Fruit fly (Drosophila melanogaster) whole organism, embryonic: Measurements from ENCODE around the gene SppL.

Source experiments
- Bdp1 ChIP-seq: fragments of 200-800 bp; sonication (Bioruptor generic); optimal IDR thresholded peaks from 3 replicates; lab custom pipeline; 2016; ENCODE audit warnings: missing biosample characterization, missing genetic modification characterization
- BtbVII ChIP-seq: fragments of 200-800 bp; sonication (Bioruptor generic); optimal IDR thresholded peaks from 3 replicates; lab custom pipeline; 2017; ENCODE audit warnings: missing biosample characterization, mild to moderate bottlenecking, missing genetic modification characterization
- CG10366 ChIP-seq: fragments of 200-800 bp; sonication (Bioruptor generic); IDR thresholded peaks from 2 replicates; pipeline ENCODE4 v1.3.6; 2022; ENCODE audit warnings: missing biosample characterization, missing genetic modification characterization
- CG10979 ChIP-seq: fragments of 200-800 bp; sonication (Bioruptor generic); optimal IDR thresholded peaks from 2 replicates; lab custom pipeline; 2018; ENCODE audit warnings: missing biosample characterization, mild to moderate bottlenecking, missing genetic modification characterization, moderate library complexity
- CG11247 ChIP-seq: fragments of 200-800 bp; sonication (Bioruptor generic); IDR thresholded peaks from 2 replicates; pipeline ENCODE4 v1.3.6; 2022; ENCODE audit warnings: missing biosample characterization, missing genetic modification characterization
- CG11504 ChIP-seq: fragments of 200-800 bp; sonication (Bioruptor generic); optimal IDR thresholded peaks from 3 replicates; lab custom pipeline; 2019; ENCODE audit warnings: missing biosample characterization, mild to moderate bottlenecking, missing genetic modification characterization, moderate library complexity
- CG12104 ChIP-seq: fragments of 200-800 bp; sonication (Bioruptor generic); optimal IDR thresholded peaks from 3 replicates; lab custom pipeline; 2016; ENCODE audit warnings: missing biosample characterization, missing genetic modification characterization
- CG1233 ChIP-seq: fragments of 200-800 bp; sonication (Bioruptor generic); optimal IDR thresholded peaks from 4 replicates; lab custom pipeline; 2018; ENCODE audit warnings: missing biosample characterization, mild to moderate bottlenecking, missing genetic modification characterization
- CG12391 ChIP-seq: fragments of 200-800 bp; sonication (Bioruptor generic); optimal IDR thresholded peaks from 3 replicates; lab custom pipeline; 2018; ENCODE audit warnings: missing biosample characterization, mild to moderate bottlenecking, missing genetic modification characterization, moderate library complexity
- CG13296 ChIP-seq: fragments of 200-800 bp; sonication (Bioruptor generic); optimal IDR thresholded peaks from 3 replicates; lab custom pipeline; 2018; ENCODE audit warnings: missing biosample characterization, mild to moderate bottlenecking, missing genetic modification characterization
- CG13424 ChIP-seq: fragments of 200-800 bp; sonication (Bioruptor generic); optimal IDR thresholded peaks from 2 replicates; lab custom pipeline; 2019; ENCODE audit warnings: missing biosample characterization, mild to moderate bottlenecking, missing genetic modification characterization, moderate library complexity
- CG18262 ChIP-seq: fragments of 200-800 bp; optimal IDR thresholded peaks from 3 replicates; lab custom pipeline; 2019; ENCODE audit warnings: missing biosample characterization, mild to moderate bottlenecking, missing genetic modification characterization, moderate library complexity
- CG18599 ChIP-seq: fragments of 200-800 bp; sonication (Bioruptor generic); optimal IDR thresholded peaks from 3 replicates; lab custom pipeline; 2017; ENCODE audit warnings: missing biosample characterization, missing genetic modification characterization, mild to moderate bottlenecking, moderate library complexity, missing genetic modification reagents
- CG18619 ChIP-seq: fragments of 200-800 bp; sonication (Bioruptor generic); optimal IDR thresholded peaks from 3 replicates; lab custom pipeline; 2017; ENCODE audit warnings: missing biosample characterization, mild to moderate bottlenecking, missing genetic modification characterization
- CG4328 ChIP-seq: fragments of 200-800 bp; sonication (Bioruptor generic); optimal IDR thresholded peaks from 3 replicates; lab custom pipeline; 2017; ENCODE audit warnings: missing biosample characterization, missing genetic modification reagents, missing genetic modification characterization
- CG43689 ChIP-seq: fragments of 200-800 bp; sonication (Bioruptor generic); IDR thresholded peaks from 2 replicates; pipeline ENCODE4 v1.3.6; 2022; ENCODE audit warnings: missing biosample characterization, missing genetic modification characterization
- CG4820 ChIP-seq: fragments of 200-800 bp; sonication (Bioruptor generic); optimal IDR thresholded peaks from 3 replicates; lab custom pipeline; 2016; ENCODE audit warnings: missing biosample characterization, missing genetic modification characterization
- CG5953 ChIP-seq: fragments of 200-800 bp; sonication (Bioruptor generic); IDR thresholded peaks from 2 replicates; pipeline ENCODE4 v1.3.6; 2022; ENCODE audit warnings: missing biosample characterization, missing genetic modification characterization
- CG6765 ChIP-seq: fragments of 200-800 bp; sonication (Bioruptor generic); optimal IDR thresholded peaks from 3 replicates; lab custom pipeline; 2017; ENCODE audit warnings: missing biosample characterization, mild to moderate bottlenecking, missing genetic modification characterization
- CG7786 ChIP-seq: fragments of 200-800 bp; sonication (Bioruptor generic); optimal IDR thresholded peaks from 2 replicates; lab custom pipeline; 2016; ENCODE audit warnings: missing biosample characterization, missing genetic modification characterization
- CG7987 ChIP-seq: fragments of 200-800 bp; sonication (Bioruptor generic); optimal IDR thresholded peaks from 2 replicates; lab custom pipeline; 2018; ENCODE audit warnings: missing biosample characterization, mild to moderate bottlenecking, missing genetic modification characterization, moderate library complexity
- CG8290 ChIP-seq, 3 experiments: fragments of 200-800 bp; sonication (Bioruptor generic); optimal IDR thresholded peaks; 2 replicates each; lab custom pipeline; 2016 to 2019; ENCODE audit warnings: missing biosample characterization in 3 of 3, missing genetic modification characterization in 3 of 3, mild to moderate bottlenecking in 2 of 3, moderate library complexity in 1 of 3
- CG9437 ChIP-seq: fragments of 200-800 bp; sonication (Bioruptor generic); optimal IDR thresholded peaks from 2 replicates; lab custom pipeline; 2018; ENCODE audit warnings: missing biosample characterization, mild to moderate bottlenecking, missing genetic modification characterization
- CG9817 ChIP-seq: fragments of 200-800 bp; sonication (Bioruptor generic); optimal IDR thresholded peaks from 2 replicates; lab custom pipeline; 2018; ENCODE audit warnings: missing biosample characterization, mild to moderate bottlenecking, missing genetic modification characterization, moderate library complexity
- CG9932 ChIP-seq: fragments of 200-800 bp; sonication (Bioruptor generic); IDR thresholded peaks from 2 replicates; pipeline ENCODE4 v1.3.6; 2022; ENCODE audit warnings: missing biosample characterization, missing genetic modification characterization
- CoRest ChIP-seq: fragments of 200-800 bp; sonication (Bioruptor generic); optimal IDR thresholded peaks from 3 replicates; lab custom pipeline; 2018; ENCODE audit warnings: missing biosample characterization, mild to moderate bottlenecking, missing genetic modification characterization, moderate library complexity
- Fer1 ChIP-seq: fragments of 200-800 bp; sonication (Bioruptor generic); optimal IDR thresholded peaks from 2 replicates; lab custom pipeline; 2017; ENCODE audit warnings: missing biosample characterization, mild to moderate bottlenecking, missing genetic modification characterization
- Fer3 ChIP-seq: fragments of 200-800 bp; sonication (Bioruptor generic); optimal IDR thresholded peaks from 2 replicates; lab custom pipeline; 2018; ENCODE audit warnings: missing biosample characterization, mild to moderate bottlenecking, missing genetic modification characterization, moderate library complexity
- H15 ChIP-seq: fragments of 200-800 bp; sonication (Bioruptor generic); IDR thresholded peaks from 3 replicates; pipeline ENCODE4 v1.3.6; 2022; ENCODE audit warnings: missing biosample characterization, missing genetic modification characterization
- Hand ChIP-seq: fragments of 200-800 bp; sonication (Bioruptor generic); optimal IDR thresholded peaks from 2 replicates; lab custom pipeline; 2017; ENCODE audit warnings: mild to moderate bottlenecking, missing biosample characterization, missing genetic modification reagents, missing genetic modification characterization
- Hmr ChIP-seq: fragments of 200-800 bp; sonication (Bioruptor generic); optimal IDR thresholded peaks from 3 replicates; lab custom pipeline; 2017; ENCODE audit warnings: mild to moderate bottlenecking, missing biosample characterization, missing genetic modification reagents, missing genetic modification characterization
- Hmx ChIP-seq: fragments of 200-800 bp; sonication (Bioruptor generic); optimal IDR thresholded peaks from 2 replicates; lab custom pipeline; 2016; ENCODE audit warnings: missing biosample characterization, missing genetic modification characterization
- Hr51 ChIP-seq, 2 experiments: fragments of 200-800 bp; sonication (Bioruptor generic); optimal IDR thresholded peaks; 2 replicates in 1 of 2; 3 replicates in 1 of 2; lab custom pipeline; 2016 to 2018; ENCODE audit warnings: missing biosample characterization in 2 of 2, missing genetic modification characterization in 2 of 2, mild to moderate bottlenecking in 1 of 2, moderate library complexity in 1 of 2
- Meics ChIP-seq: fragments of 200-800 bp; sonication (Bioruptor generic); optimal IDR thresholded peaks from 2 replicates; lab custom pipeline; 2017; ENCODE audit warnings: missing biosample characterization, mild to moderate bottlenecking, missing genetic modification characterization
- NK7.1 ChIP-seq: fragments of 200-800 bp; sonication (Bioruptor generic); optimal IDR thresholded peaks from 3 replicates; lab custom pipeline; 2016; ENCODE audit warnings: missing biosample characterization, missing genetic modification characterization
- Neu2 ChIP-seq: fragments of 200-800 bp; sonication (Bioruptor generic); optimal IDR thresholded peaks from 3 replicates; lab custom pipeline; 2016; ENCODE audit warnings: missing biosample characterization, missing genetic modification characterization, borderline replicate concordance
- Sox100B ChIP-seq: fragments of 200-800 bp; sonication (Bioruptor generic); optimal IDR thresholded peaks from 3 replicates; lab custom pipeline; 2018; ENCODE audit warnings: missing biosample characterization, mild to moderate bottlenecking, missing genetic modification characterization
- aop ChIP-seq: fragments of 200-800 bp; sonication (Bioruptor generic); IDR thresholded peaks from 2 replicates; pipeline ENCODE4 v1.3.6; 2022; ENCODE audit warnings: missing biosample characterization, missing genetic modification characterization
- bcd ChIP-seq: fragments of 200-800 bp; sonication (Bioruptor generic); optimal IDR thresholded peaks from 2 replicates; lab custom pipeline; 2017; ENCODE audit warnings: missing biosample characterization, mild to moderate bottlenecking, missing genetic modification characterization
- ewg ChIP-seq: fragments of 200-800 bp; sonication (Bioruptor generic); optimal IDR thresholded peaks from 3 replicates; lab custom pipeline; 2017; ENCODE audit warnings: mild to moderate bottlenecking, missing biosample characterization, missing genetic modification reagents, missing genetic modification characterization
- gcm2 ChIP-seq: fragments of 200-800 bp; sonication (Bioruptor generic); optimal IDR thresholded peaks from 2 replicates; lab custom pipeline; 2016; ENCODE audit warnings: missing biosample characterization, missing genetic modification characterization
- gem ChIP-seq: fragments of 200-800 bp; sonication (Bioruptor generic); optimal IDR thresholded peaks from 2 replicates; lab custom pipeline; 2019; ENCODE audit warnings: missing biosample characterization, mild to moderate bottlenecking, missing genetic modification characterization, moderate library complexity
- jumu ChIP-seq: fragments of 200-800 bp; sonication (Bioruptor generic); optimal IDR thresholded peaks from 3 replicates; lab custom pipeline; 2016; ENCODE audit warnings: missing biosample characterization, missing genetic modification characterization
- lab ChIP-seq: fragments of 200-800 bp; sonication (Bioruptor generic); optimal IDR thresholded peaks from 3 replicates; lab custom pipeline; 2017; ENCODE audit warnings: missing biosample characterization, missing genetic modification characterization, mild to moderate bottlenecking, moderate library complexity, missing genetic modification reagents
- salm ChIP-seq: fragments of 200-800 bp; sonication (Bioruptor generic); optimal IDR thresholded peaks from 2 replicates; lab custom pipeline; 2018; ENCODE audit warnings: missing biosample characterization, mild to moderate bottlenecking, missing genetic modification characterization
- sens ChIP-seq: fragments of 200-800 bp; sonication (Bioruptor generic); peaks from one replicate; lab custom pipeline; 2016; ENCODE audit warnings: missing biosample characterization, missing genetic modification characterization
- sisA ChIP-seq: fragments of 200-800 bp; sonication (Bioruptor generic); IDR thresholded peaks from 2 replicates; pipeline ENCODE4 v1.3.6; 2022; ENCODE audit warnings: missing biosample characterization, missing genetic modification characterization
- unpg ChIP-seq: fragments of 200-800 bp; sonication (Bioruptor generic); optimal IDR thresholded peaks from 3 replicates; lab custom pipeline; 2018; ENCODE audit warnings: missing biosample characterization, mild to moderate bottlenecking, missing genetic modification characterization, moderate library complexity
- wor ChIP-seq: fragments of 200-800 bp; sonication (Bioruptor generic); IDR thresholded peaks from 2 replicates; pipeline ENCODE4 v1.3.6; 2022; ENCODE audit warnings: missing biosample characterization, missing genetic modification characterization

Gene SppL

dm6 chr3R:25855594-25856305 lies 26.0 kb upstream of the SppL start, which contains the start of gene CG5890 (continued):
- no peak for TF ChIP-seq H15 (GFP tag; lab: Robert Waterston, UW)
- peak; percentile 48 for TF ChIP-seq gem
- no peak for TF ChIP-seq CG8290 (GFP tag; optimal IDR thresholded peaks at IDR 0.05; lab: Kevin White, UChicago)
- no peak for TF ChIP-seq CG8290 (tag; optimal IDR thresholded peaks at IDR 0.05; lab: Kevin White, UChicago)
- no peak for TF ChIP-seq sisA
- no peak for TF ChIP-seq CG12391 (tag; lab: Kevin White, UChicago)
- peak; percentile 62 for TF ChIP-seq Hmr (GFP tag; lab: Kevin White, UChicago)
- TF ChIP-seq CG13296 (GFP tag; lab: Kevin White, UChicago): peak; percentile 58
- no peak for TF ChIP-seq sens (GFP tag; lab: Kevin White, UChicago)
- TF ChIP-seq CG1233 (GFP tag; lab: Kevin White, UChicago): peak; percentile 1
- peak; percentile 3 for TF ChIP-seq CG9437 (GFP tag; lab: Kevin White, UChicago)
- 0 out of 2 replicates have a peak, but pooled peaks have one; percentile 14 for TF ChIP-seq CG9932
- TF ChIP-seq CG4328 (GFP tag; lab: Kevin White, UChicago): peak; percentile 8
- TF ChIP-seq CG10979 (tag; lab: Kevin White, UChicago): no peak
- peak; percentile 67 for TF ChIP-seq CG18599 (GFP tag; lab: Kevin White, UChicago)
- TF ChIP-seq Hmx (GFP tag; lab: Kevin White, UChicago): no peak
- no peak for TF ChIP-seq CG7786 (GFP tag; lab: Kevin White, UChicago)
- TF ChIP-seq CG4820: no peak
- no peak for TF ChIP-seq CG11247 (GFP tag; lab: Robert Waterston, UW)
- peak; percentile 72 for TF ChIP-seq Meics (GFP tag; lab: Kevin White, UChicago)
- TF ChIP-seq CG18619 (GFP tag; lab: Kevin White, UChicago): peak; percentile 37
- TF ChIP-seq CG6765: peak; percentile 21
- no peak for TF ChIP-seq CG12104 (GFP tag; lab: Kevin White, UChicago)
- TF ChIP-seq lab (GFP tag; lab: Kevin White, UChicago): peak; percentile 64
- no peak for TF ChIP-seq unpg (GFP tag; lab: Kevin White, UChicago)
- TF ChIP-seq salm: no peak
- TF ChIP-seq jumu: no peak
- TF ChIP-seq gcm2 (GFP tag; lab: Kevin White, UChicago): no peak
- no peak for TF ChIP-seq Fer3 (tag; lab: Kevin White, UChicago)
- no peak for TF ChIP-seq wor
- peak; percentile 25 for TF ChIP-seq bcd (GFP tag; lab: Kevin White, UChicago)
- peak; percentile 55 for TF ChIP-seq CG11504 (tag; lab: Kevin White, UChicago)
- no peak for TF ChIP-seq CG43689 (GFP tag; lab: Robert Waterston, UW)
- TF ChIP-seq Sox100B (GFP tag; lab: Kevin White, UChicago): peak; percentile 41
- TF ChIP-seq BtbVII (GFP tag; lab: Kevin White, UChicago): peak; percentile 18
- no peak for TF ChIP-seq Hand (GFP tag; lab: Kevin White, UChicago)
- no peak for TF ChIP-seq NK7.1 (GFP tag; lab: Kevin White, UChicago)
- TF ChIP-seq CG13424 (tag; lab: Kevin White, UChicago): peak; percentile 24
- TF ChIP-seq CG5953: no peak
- no peak for TF ChIP-seq CG7987 (GFP tag; lab: Kevin White, UChicago)
- no peak for TF ChIP-seq aop (GFP tag; lab: Robert Waterston, UW)
- TF ChIP-seq CG10366 (GFP tag; lab: Robert Waterston, UW): no peak
- no peak for TF ChIP-seq CG18262 (tag; lab: Kevin White, UChicago)
- peak; percentile 73 for TF ChIP-seq Fer1 (GFP tag; lab: Kevin White, UChicago)
- TF ChIP-seq Neu2 (GFP tag; lab: Kevin White, UChicago): no peak
- peak; percentile 18 for TF ChIP-seq ewg
- TF ChIP-seq Bdp1: no peak
- peak in 1 of 2 experiments; percentile 44 for TF ChIP-seq Hr51 (GFP tag; optimal IDR thresholded peaks at IDR 0.05; lab: Kevin White, UChicago)
- TF ChIP-seq CG9817 (tag; lab: Kevin White, UChicago): peak; percentile 8
- TF ChIP-seq CoRest (tag; lab: Kevin White, UChicago): peak; percentile 27
